Fruit fly (Drosophila melanogaster) Kc167 (cell line): ENCODE data around the gene CG12229.

ENCODE experiments used
- Myc ChIP-seq: fragments of >200 bp; optimal IDR thresholded peaks from 2 replicates; lab custom pipeline; 2017; ENCODE audit warnings: missing external identifiers
- h ChIP-seq: fragments of >200 bp; optimal IDR thresholded peaks from 3 replicates; lab custom pipeline; 2018; ENCODE audit warnings: missing external identifiers
- insv ChIP-seq: fragments of >200 bp; optimal IDR thresholded peaks from 3 replicates; lab custom pipeline; 2018; ENCODE audit warnings: missing external identifiers
- psq ChIP-seq: fragments of >200 bp; optimal IDR thresholded peaks from 2 replicates; lab custom pipeline; 2017; ENCODE audit warnings: missing external identifiers

dm6 chr3L:17391132-17391531 is 45.1 kb downstream of the CG12229 start:
- TF ChIP-seq h (no peak), insv (no peak), Myc (no peak), psq (lab: Kevin White, UChicago) (no peak)
